Worm (Caenorhabditis elegans) whole organism, young adult: ENCODE data around the gene dph-3.
A peak's percentile ranks its signal among the peaks of the same experiment; 100 is the strongest.

Source experiments
- B0336.3 ChIP-seq: fragments of 200-800 bp; sonication (Bioruptor generic); IDR thresholded peaks from 2 replicates; pipeline ENCODE4 v1.3.6; 2022; ENCODE audit warnings: missing genetic modification characterization, missing compliant biosample characterization
- Y67H2A.10 ChIP-seq: fragments of 200-800 bp; sonication (Bioruptor generic); conservative IDR thresholded peaks from 2 replicates; pipeline ENCODE4 v1.3.6; 2022; ENCODE audit warnings: missing genetic modification reagents, missing genetic modification characterization, missing compliant biosample characterization
- atf-7 ChIP-seq: sonication (generic microtip); optimal IDR thresholded peaks from 2 replicates; lab custom pipeline; 2017; ENCODE audit warnings: mild to moderate bottlenecking, missing genetic modification characterization, missing compliant biosample characterization
- ceh-100 ChIP-seq: fragments of 200-800 bp; sonication (Bioruptor generic); IDR thresholded peaks from 2 replicates; pipeline ENCODE4 v1.3.6; 2022; ENCODE audit warnings: missing genetic modification reagents, missing genetic modification characterization, missing compliant biosample characterization
- madf-3 ChIP-seq: fragments of 200-800 bp; sonication (Bioruptor generic); IDR thresholded peaks from 2 replicates; pipeline ENCODE4 v1.3.6; 2022; ENCODE audit warnings: missing genetic modification reagents, missing genetic modification characterization, missing compliant biosample characterization
- mxl-1 ChIP-seq: sonication (generic microtip); optimal IDR thresholded peaks from 2 replicates; lab custom pipeline; 2016; ENCODE audit warnings: missing genetic modification characterization, missing compliant biosample characterization
- pha-4 ChIP-seq: fragments of 150-350 bp; sonication (generic microtip); optimal IDR thresholded peaks from 2 replicates; lab custom pipeline; 2014; ENCODE audit warnings: missing biosample characterization, missing genetic modification reagents, missing genetic modification characterization
- rec-8 ChIP-seq, 2 experiments: sonication (generic microtip); optimal IDR thresholded peaks; 2 replicates each; lab custom pipeline; 2016; ENCODE audit warnings: mild to moderate bottlenecking in 2 of 2, missing genetic modification characterization in 2 of 2, missing genetic modification reagents in 2 of 2, missing genotype in 2 of 2, missing biosample characterization in 1 of 2, missing compliant biosample characterization in 1 of 2, moderate library complexity in 1 of 2
- tbx-9 ChIP-seq: sonication (generic microtip); optimal IDR thresholded peaks from 2 replicates; lab custom pipeline; 2016; ENCODE audit warnings: borderline replicate concordance, missing genetic modification characterization, inconsistent platforms, missing compliant biosample characterization
- tlf-1 ChIP-seq: fragments of 200-800 bp; sonication (Bioruptor generic); optimal IDR thresholded peaks from 2 replicates; lab custom pipeline; 2018; ENCODE audit warnings: mild to moderate bottlenecking, missing genetic modification characterization, missing compliant biosample characterization
- ztf-18 ChIP-seq: sonication (generic microtip); optimal IDR thresholded peaks from 2 replicates; lab custom pipeline; 2016; ENCODE audit warnings: missing genotype, mild to moderate bottlenecking, missing genetic modification characterization, missing compliant biosample characterization

DNA sequence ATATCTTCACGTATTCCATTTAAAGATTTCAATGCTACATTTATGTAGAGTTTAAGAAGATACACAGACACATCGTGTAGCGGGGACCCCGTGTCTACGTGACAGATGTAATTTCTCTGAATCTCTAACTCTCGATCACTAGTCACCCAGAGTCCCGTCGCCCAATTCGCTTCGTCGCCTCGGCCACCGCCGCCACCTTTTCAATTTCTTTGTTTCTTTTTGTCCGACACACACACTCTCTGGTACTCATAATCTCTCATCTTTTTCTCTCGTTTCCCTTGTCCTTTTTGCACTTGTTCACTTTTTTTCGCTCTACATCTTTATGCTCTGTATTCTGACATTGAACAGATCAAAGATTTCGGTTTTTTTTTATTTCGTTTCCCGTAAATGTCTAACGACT, 11.4 kb downstream of the dph-3 start:
- no peak for TF ChIP-seq tbx-9 (tag; lab: Kevin White, UChicago)
- TF ChIP-seq atf-7, result peak; percentile 18
- TF ChIP-seq mxl-1 (tag; lab: Kevin White, UChicago), result no peak
- no peak for TF ChIP-seq pha-4 (tag; lab: Kevin White, UChicago)
- no peak for TF ChIP-seq rec-8 (tag; optimal IDR thresholded peaks at IDR 0.05; lab: Kevin White, UChicago)
- peak; percentile 9 for TF ChIP-seq ztf-18 (tag; lab: Kevin White, UChicago)
- no peak for TF ChIP-seq B0336.3 (GFP tag; lab: Robert Waterston, UW)
- no peak for TF ChIP-seq madf-3 (GFP tag; lab: Robert Waterston, UW)
- TF ChIP-seq Y67H2A.10 (GFP tag; lab: Robert Waterston, UW), result no peak
- no peak for TF ChIP-seq ceh-100 (GFP tag; lab: Robert Waterston, UW)
- TF ChIP-seq tlf-1, result no peak
